Worm (Caenorhabditis elegans): ENCODE data around the gene R07B7.10.

ce11 chrV:12091759-12092158 is 8.7 kb downstream of the R07B7.10 start, which contains the start of gene nhr-206:
- no peak for TF ChIP-seq ztf-4 (tag; optimal IDR thresholded peaks at IDR 0.05)
- no peak for TF ChIP-seq egl-27 (tag; optimal IDR thresholded peaks at IDR 0.05)
- no peak for TF ChIP-seq unc-62 (GFP tag; optimal IDR thresholded peaks at IDR 0.05)
- TF ChIP-seq hlh-4 (tag; optimal IDR thresholded peaks at IDR 0.05), result no peak
